Worm (Caenorhabditis elegans) whole organism, L4/young adult: ENCODE measurements around the gene Y45F10B.59.

Source experiments
- dao-5 ChIP-seq: sonication (generic microtip); optimal IDR thresholded peaks from 2 replicates; lab custom pipeline; 2016; ENCODE audit warnings: missing genotype, missing genetic modification characterization, moderate library complexity, missing compliant biosample characterization
- him-1 ChIP-seq: sonication (generic microtip); optimal IDR thresholded peaks from 2 replicates; lab custom pipeline; 2016; ENCODE audit warnings: missing genotype, missing genetic modification reagents, missing genetic modification characterization, missing compliant biosample characterization

ce11 chrIV:13554350-13554749, 48.1 kb upstream of the Y45F10B.59 start:
- TF ChIP-seq him-1 (tag; lab: Kevin White, UChicago) (no peak), dao-5 (tag; lab: Kevin White, UChicago) (no peak)
